Fruit fly (Drosophila melanogaster) whole organism, wandering third instar larva: ENCODE measurements around the gene Vha16-5.

ENCODE experiments used
- Abd-B ChIP-seq: fragments of >200 bp; optimal IDR thresholded peaks from 2 replicates; lab custom pipeline; 2017; ENCODE audit warnings: missing biosample characterization, missing genetic modification characterization
- CG32264 ChIP-seq: fragments of 200-800 bp; sonication (Bioruptor generic); optimal IDR thresholded peaks from 2 replicates; lab custom pipeline; 2016; ENCODE audit warnings: missing biosample characterization, missing genetic modification characterization
- Dfd ChIP-seq: fragments of >200 bp; optimal IDR thresholded peaks from 2 replicates; lab custom pipeline; 2017; ENCODE audit warnings: missing biosample characterization, missing genetic modification characterization
- Dif ChIP-seq: fragments of 200-275, 200-300 bp; sonication (Bioruptor generic); optimal IDR thresholded peaks from 2 replicates; lab custom pipeline; 2018; ENCODE audit warnings: missing biosample characterization, missing genetic modification characterization; ENCODE audit not compliant: partially characterized antibody
- GATAd ChIP-seq: sonication (Bioruptor generic); optimal IDR thresholded peaks from 2 replicates; lab custom pipeline; 2016; ENCODE audit warnings: missing biosample characterization, missing genetic modification characterization
- HLH106 ChIP-seq: fragments of 200-800 bp; optimal IDR thresholded peaks from 3 replicates; lab custom pipeline; 2019; ENCODE audit warnings: missing biosample characterization, mild to moderate bottlenecking, missing genetic modification characterization, moderate library complexity
- Hr78 ChIP-seq: fragments of >200 bp; optimal IDR thresholded peaks from 2 replicates; lab custom pipeline; 2017; ENCODE audit warnings: missing biosample characterization, missing genetic modification characterization
- Hr83 ChIP-seq: fragments of 200-300 bp; sonication (Bioruptor generic); optimal IDR thresholded peaks from 2 replicates; lab custom pipeline; 2016; ENCODE audit warnings: missing biosample characterization, mild to moderate bottlenecking, missing genetic modification characterization, moderate library complexity; ENCODE audit not compliant: poor library complexity, severe bottlenecking
- Mio ChIP-seq: sonication (Bioruptor generic); optimal IDR thresholded peaks from 2 replicates; lab custom pipeline; 2016; ENCODE audit warnings: missing biosample characterization, missing genetic modification characterization
- Myc ChIP-seq: fragments of >200 bp; optimal IDR thresholded peaks from 2 replicates; lab custom pipeline; 2017
- N ChIP-seq: fragments of >200 bp; optimal IDR thresholded peaks from 2 replicates; lab custom pipeline; 2018; ENCODE audit warnings: missing biosample characterization, missing external identifiers, missing genetic modification characterization
- OdsH ChIP-seq: fragments of 200-800 bp; sonication (Bioruptor generic); optimal IDR thresholded peaks from 2 replicates; lab custom pipeline; 2016; ENCODE audit warnings: missing biosample characterization, mild to moderate bottlenecking, missing genetic modification characterization
- Rel ChIP-seq, 2 experiments: fragments of 200-800 bp; sonication (Bioruptor generic) in 1 of 2; optimal IDR thresholded peaks; 2 replicates in 1 of 2; 3 replicates in 1 of 2; lab custom pipeline; 2016 to 2019; ENCODE audit warnings: mild to moderate bottlenecking in 2 of 2, missing biosample characterization in 2 of 2, missing genetic modification characterization in 2 of 2, moderate library complexity in 1 of 2
- Sp1 ChIP-seq: fragments of 200-800 bp; sonication (Bioruptor generic); optimal IDR thresholded peaks from 3 replicates; lab custom pipeline; 2019; ENCODE audit warnings: missing biosample characterization, mild to moderate bottlenecking, missing genetic modification characterization, moderate library complexity
- Vsx2 ChIP-seq: fragments of 200-300, 225-300 bp; sonication (Bioruptor generic); optimal IDR thresholded peaks from 2 replicates; lab custom pipeline; 2018; ENCODE audit warnings: missing biosample characterization, missing genetic modification characterization; ENCODE audit not compliant: partially characterized antibody
- br ChIP-seq: fragments of 200-800 bp; sonication (Bioruptor generic); optimal IDR thresholded peaks from 2 replicates; lab custom pipeline; 2016; ENCODE audit warnings: missing biosample characterization, missing genetic modification characterization
- dl ChIP-seq, 2 experiments: fragments of 175-275, 200-275 bp in 1 of 2; fragments of 200-275 bp in 1 of 2; sonication (Bioruptor generic); optimal IDR thresholded peaks; lab custom pipeline; 2018; ENCODE audit warnings: mild to moderate bottlenecking in 2 of 2, missing biosample characterization in 2 of 2, missing genetic modification characterization in 2 of 2, moderate library complexity in 2 of 2; ENCODE audit not compliant: partially characterized antibody in 2 of 2, insufficient read depth in 1 of 2
- dmrt93B ChIP-seq: fragments of 200-800 bp; sonication (Bioruptor generic); optimal IDR thresholded peaks from 2 replicates; lab custom pipeline; 2018; ENCODE audit warnings: missing biosample characterization, mild to moderate bottlenecking, missing genetic modification characterization
- dsf ChIP-seq: sonication (Bioruptor generic); optimal IDR thresholded peaks from 2 replicates; lab custom pipeline; 2016; ENCODE audit warnings: missing biosample characterization, missing genetic modification characterization, borderline replicate concordance
- ey ChIP-seq: fragments of 200-800 bp; sonication (Bioruptor generic); optimal IDR thresholded peaks from 2 replicates; lab custom pipeline; 2016; ENCODE audit warnings: missing biosample characterization, missing genetic modification characterization
- foxo ChIP-seq, 2 experiments: fragments of 200-800 bp; sonication (Bioruptor generic); optimal IDR thresholded peaks; 2 replicates in 1 of 2; 3 replicates in 1 of 2; lab custom pipeline; 2016 to 2017; ENCODE audit warnings: missing biosample characterization in 2 of 2, missing genetic modification characterization in 2 of 2
- fru ChIP-seq: fragments of 200-800 bp; sonication (Bioruptor generic); optimal IDR thresholded peaks from 3 replicates; lab custom pipeline; 2016; ENCODE audit warnings: missing biosample characterization, mild to moderate bottlenecking, missing genetic modification characterization
- h ChIP-seq: fragments of 200-800 bp; sonication (Bioruptor generic); optimal IDR thresholded peaks from 3 replicates; lab custom pipeline; 2016; ENCODE audit warnings: missing biosample characterization, mild to moderate bottlenecking, missing genetic modification characterization
- jim ChIP-seq: fragments of 175-275, 200-325 bp; sonication (Bioruptor generic); optimal IDR thresholded peaks from 2 replicates; lab custom pipeline; 2016; ENCODE audit warnings: missing biosample characterization, mild to moderate bottlenecking, missing genetic modification characterization
- lola ChIP-seq: fragments of >200 bp; optimal IDR thresholded peaks from 2 replicates; lab custom pipeline; 2017; ENCODE audit warnings: missing biosample characterization, missing genetic modification characterization
- pan ChIP-seq: fragments of >200 bp; optimal IDR thresholded peaks from 2 replicates; lab custom pipeline; 2017
- rgr ChIP-seq: fragments of 200-800 bp; sonication (Bioruptor generic); optimal IDR thresholded peaks from 3 replicates; lab custom pipeline; 2016; ENCODE audit warnings: missing biosample characterization, mild to moderate bottlenecking, missing genetic modification characterization
- sv ChIP-seq: fragments of 200-800 bp; sonication (Bioruptor generic); optimal IDR thresholded peaks from 3 replicates; lab custom pipeline; 2016; ENCODE audit warnings: missing biosample characterization, missing genetic modification characterization
- tai ChIP-seq: sonication (Bioruptor generic); optimal IDR thresholded peaks from 2 replicates; lab custom pipeline; 2016; ENCODE audit warnings: missing biosample characterization, missing genetic modification characterization
- woc ChIP-seq: sonication (Bioruptor generic); optimal IDR thresholded peaks from 2 replicates; lab custom pipeline; 2016; ENCODE audit warnings: missing biosample characterization, mild to moderate bottlenecking, missing genetic modification characterization

The Vha16-5 gene

DNA sequence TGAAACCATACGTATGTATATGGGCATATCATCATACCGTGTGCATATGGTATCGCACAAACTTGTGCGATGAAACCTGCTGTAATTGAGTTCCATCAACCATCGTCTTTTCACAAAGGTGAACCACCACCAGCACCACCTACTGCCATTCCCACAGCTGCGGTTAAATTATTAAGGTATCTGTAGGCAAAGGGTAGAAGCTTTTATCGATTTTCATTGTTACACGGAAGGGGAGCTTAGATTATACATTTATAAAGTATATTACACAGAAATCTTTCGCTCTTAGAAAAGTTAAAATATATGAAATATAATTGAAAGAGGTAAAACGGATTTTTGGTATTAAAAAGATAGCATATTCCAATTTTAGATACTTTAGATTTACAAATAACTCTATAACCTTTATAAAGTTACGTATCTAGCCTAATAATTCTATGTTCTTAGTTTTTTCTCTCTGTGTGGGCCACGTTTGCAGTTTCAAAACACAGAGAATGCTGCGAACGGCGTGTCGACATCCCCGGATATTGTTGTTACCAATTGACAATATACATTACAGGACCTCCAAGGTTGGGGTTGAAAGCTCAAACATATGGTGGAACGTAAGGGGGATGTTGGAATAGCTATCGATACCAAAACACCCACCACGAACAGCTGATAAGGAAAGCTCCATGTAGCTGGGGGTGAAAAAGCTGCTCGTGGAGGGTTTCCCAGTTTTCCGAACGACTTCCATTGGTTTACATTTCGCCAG lies 23.8 kb upstream of the Vha16-5 start, which contains the start of gene CG6495:
Gene CG6495 (plus strand): TSS at position 695 of the 745 bp plus-strand sequence.
- TF ChIP-seq tai (GFP tag; lab: Kevin White, UChicago) (no peak), fru (peak; percentile 27), rgr (GFP tag; lab: Kevin White, UChicago) (no peak), foxo (GFP tag; optimal IDR thresholded peaks at IDR 0.05; lab: Kevin White, UChicago) (peak in 1 of 2 experiments; percentile 22), h (GFP tag; lab: Kevin White, UChicago) (peak; percentile 22), ey (GFP tag; lab: Kevin White, UChicago) (no peak), Myc (no peak), Abd-B (GFP tag; lab: Kevin White, UChicago) (no peak), OdsH (GFP tag; lab: Kevin White, UChicago) (peak; percentile 17), CG32264 (GFP tag; lab: Kevin White, UChicago) (no peak), HLH106 (tag; lab: Kevin White, UChicago) (peak; percentile 11), woc (no peak), Sp1 (GFP tag; lab: Kevin White, UChicago) (peak; percentile 43), jim (GFP tag; lab: Kevin White, UChicago) (no peak), Mio (GFP tag; lab: Kevin White, UChicago) (no peak), lola (no peak), Dif (no peak), Rel (GFP tag; optimal IDR thresholded peaks at IDR 0.05; lab: Kevin White, UChicago) (no peak), Rel (tag; optimal IDR thresholded peaks at IDR 0.05; lab: Kevin White, UChicago) (no peak), Vsx2 (GFP tag; lab: Kevin White, UChicago) (no peak), br (no peak)

DNA sequence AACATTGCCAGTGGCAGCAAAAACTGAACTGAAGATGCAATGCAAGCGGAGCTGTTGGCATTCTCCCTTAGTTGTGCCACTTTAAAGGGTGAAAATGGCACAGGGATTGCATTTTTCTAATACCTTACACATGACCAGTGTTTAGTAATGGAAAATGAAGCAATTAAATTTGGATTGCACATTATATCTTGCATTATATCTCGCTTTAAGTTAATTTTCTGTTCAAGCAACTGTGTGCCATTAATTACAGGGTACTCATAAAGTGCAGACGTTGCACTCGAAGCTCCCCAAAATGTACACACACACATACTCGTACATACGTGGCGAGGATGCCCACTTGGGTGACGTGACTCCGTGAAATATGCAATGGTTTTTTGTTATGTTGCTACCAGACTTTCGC lies 22.8 kb upstream of the Vha16-5 start:
- no peak for TF ChIP-seq GATAd
- peak; percentile 26 for TF ChIP-seq ey (GFP tag; lab: Kevin White, UChicago)
- no peak for TF ChIP-seq br
- peak; percentile 37 for TF ChIP-seq woc
- TF ChIP-seq foxo (GFP tag; optimal IDR thresholded peaks at IDR 0.05; lab: Kevin White, UChicago): peak in 1 of 2 experiments; percentile 50
- peak; percentile 16 for TF ChIP-seq OdsH (GFP tag; lab: Kevin White, UChicago)
- peak; percentile 21 for TF ChIP-seq h (GFP tag; lab: Kevin White, UChicago)
- TF ChIP-seq, all 38 proteins: peak for 5

DNA sequence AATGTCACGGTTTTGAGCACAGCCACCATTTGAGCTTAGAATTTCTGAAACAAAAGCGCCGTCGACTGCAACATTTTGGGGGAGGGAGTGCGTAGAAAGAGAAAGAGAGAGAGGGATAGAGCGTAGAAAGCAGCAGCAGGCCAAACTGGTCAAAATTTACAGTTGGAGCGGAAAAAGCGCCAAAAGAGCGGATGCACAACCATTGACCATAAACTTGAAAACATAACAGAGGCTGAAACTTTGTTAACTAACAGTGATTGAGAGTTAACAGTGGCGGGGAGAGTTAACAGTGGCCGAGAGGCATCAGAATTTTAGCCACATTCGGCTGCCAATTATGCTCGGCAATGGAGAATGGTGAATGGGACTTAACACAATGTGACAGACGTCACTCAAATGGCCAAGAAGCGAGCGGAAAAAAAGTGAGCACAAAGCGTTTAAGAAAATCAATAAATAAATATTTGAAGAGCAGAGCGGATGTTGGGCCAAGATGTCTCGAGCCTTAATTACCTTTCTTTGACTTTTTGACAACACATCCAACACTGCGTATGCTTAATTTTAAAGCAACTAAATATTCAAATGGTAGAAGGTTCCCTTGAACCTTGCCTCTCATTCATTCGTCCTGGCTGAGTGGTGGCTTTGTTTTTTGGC lies 20.3 kb upstream of the Vha16-5 start:
- peak in 1 of 2 experiments; percentile 38 for TF ChIP-seq dl (GFP tag; optimal IDR thresholded peaks at IDR 0.05; lab: Kevin White, UChicago; ENCODE audit: insufficient read depth in 1 of 2, partially characterized antibody in 2 of 2)
- TF ChIP-seq Dfd (GFP tag; lab: Kevin White, UChicago): no peak

DNA sequence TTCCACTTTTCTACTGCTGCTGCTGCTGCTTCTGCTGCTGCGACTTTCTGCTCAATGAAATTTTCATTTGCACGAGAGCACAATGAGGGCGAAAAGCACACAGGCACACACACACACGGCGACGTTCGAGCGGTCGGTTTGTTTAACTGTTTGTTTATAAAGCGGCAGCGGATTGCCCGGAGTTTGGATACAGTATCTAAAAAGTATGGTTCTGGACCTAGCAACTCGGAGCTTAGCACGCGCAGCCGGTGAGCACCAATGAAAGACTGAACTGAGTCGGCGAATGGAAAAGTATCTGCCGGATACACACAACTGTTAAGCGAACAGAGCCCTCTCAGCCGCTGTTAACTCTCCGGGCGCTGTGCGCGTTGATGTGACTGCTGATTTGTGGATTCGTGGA lies 19.2 kb upstream of the Vha16-5 start, which contains the start of gene CG17124:
Gene CG17124 (minus strand): TSS at position 277 of the 400 bp plus-strand sequence.
- no peak for TF ChIP-seq Mio (GFP tag; lab: Kevin White, UChicago)
- TF ChIP-seq foxo (GFP tag; optimal IDR thresholded peaks at IDR 0.05; lab: Kevin White, UChicago): peak in 1 of 2 experiments; percentile 26
- peak; percentile 55 for TF ChIP-seq Dif
- TF ChIP-seq Sp1 (GFP tag; lab: Kevin White, UChicago): peak; percentile 7
- peak; percentile 7 for TF ChIP-seq HLH106 (tag; lab: Kevin White, UChicago)
- TF ChIP-seq h (GFP tag; lab: Kevin White, UChicago): peak; percentile 15
- TF ChIP-seq jim (GFP tag; lab: Kevin White, UChicago): no peak
- no peak for TF ChIP-seq Rel (GFP tag; optimal IDR thresholded peaks at IDR 0.05; lab: Kevin White, UChicago)
- peak; percentile 22 for TF ChIP-seq Rel (tag; optimal IDR thresholded peaks at IDR 0.05; lab: Kevin White, UChicago)
- TF ChIP-seq rgr (GFP tag; lab: Kevin White, UChicago): peak; percentile 48
- no peak for TF ChIP-seq Hr83 (GFP tag; lab: Kevin White, UChicago)
- TF ChIP-seq dmrt93B (GFP tag; lab: Kevin White, UChicago): no peak
- no peak for TF ChIP-seq dsf
- TF ChIP-seq, all 38 proteins: peak for 7

dm6 chr2L:10754599-10754998 lies 17.8 kb upstream of the Vha16-5 start:
- no peak for TF ChIP-seq HLH106 (tag; lab: Kevin White, UChicago)
- no peak for TF ChIP-seq Hr83 (GFP tag; lab: Kevin White, UChicago)
- TF ChIP-seq lola: no peak
- TF ChIP-seq Dif: no peak
- no peak for TF ChIP-seq sv (GFP tag; lab: Kevin White, UChicago)
- no peak for TF ChIP-seq Sp1 (GFP tag; lab: Kevin White, UChicago)
- no peak for TF ChIP-seq h (GFP tag; lab: Kevin White, UChicago)
- no peak for TF ChIP-seq fru
- TF ChIP-seq dl (GFP tag; optimal IDR thresholded peaks at IDR 0.05; lab: Kevin White, UChicago; ENCODE audit: insufficient read depth in 1 of 2, partially characterized antibody in 2 of 2): no peak
- TF ChIP-seq Vsx2 (GFP tag; lab: Kevin White, UChicago): no peak
- no peak for TF ChIP-seq Dfd (GFP tag; lab: Kevin White, UChicago)
- TF ChIP-seq pan (lab: Kevin White, UChicago): no peak
- TF ChIP-seq CG32264 (GFP tag; lab: Kevin White, UChicago): no peak
- TF ChIP-seq N (GFP tag; lab: Kevin White, UChicago): no peak
- no peak for TF ChIP-seq Hr78 (GFP tag; lab: Kevin White, UChicago)
- TF ChIP-seq dmrt93B (GFP tag; lab: Kevin White, UChicago): no peak
- no peak for TF ChIP-seq ey (GFP tag; lab: Kevin White, UChicago)
- no peak for TF ChIP-seq tai (GFP tag; lab: Kevin White, UChicago)
- TF ChIP-seq, all 38 proteins: peak for 0
